Worm (Caenorhabditis elegans): Measurements from ENCODE around the gene ZK250.13.

DNA sequence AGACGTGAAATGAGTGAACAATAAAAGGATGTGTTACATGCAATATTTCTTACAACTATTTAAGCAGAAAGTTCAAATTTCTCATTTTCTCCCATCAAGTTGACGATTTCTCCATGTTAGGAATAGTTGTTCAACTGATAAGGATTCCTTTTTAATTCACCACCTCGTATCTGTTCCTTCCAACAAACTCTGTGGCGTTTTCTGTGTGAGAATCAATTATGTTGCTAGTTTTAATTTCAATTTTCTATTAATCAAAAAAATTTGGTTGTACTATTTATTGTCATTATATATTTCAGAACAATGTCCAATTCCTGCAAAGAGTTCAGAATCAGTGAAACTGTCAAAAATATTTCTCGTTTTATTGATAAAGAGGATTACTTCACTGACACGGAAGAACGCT, 49.5 kb upstream of the ZK250.13 start, which contains the start of gene math-44:
- TF ChIP-seq ztf-4 (tag; optimal IDR thresholded peaks at IDR 0.05) (no peak), snpc-4 (tag; optimal IDR thresholded peaks at IDR 0.05) (no peak)
